Fruit fly (Drosophila melanogaster) whole organism, pupa: ENCODE data around the gene Reg-2.

Experiments
- CG10348 ChIP-seq: fragments of 200-800 bp; sonication (Bioruptor generic); IDR thresholded peaks from 2 replicates; pipeline ENCODE4 v1.3.6; 2022; ENCODE audit warnings: missing biosample characterization, missing genetic modification characterization
- CG12605 ChIP-seq: fragments of 200-800 bp; sonication (Bioruptor generic); IDR thresholded peaks from 2 replicates; pipeline ENCODE4 v1.3.6; 2022; ENCODE audit warnings: missing biosample characterization, missing genetic modification characterization
- CG13204 ChIP-seq: fragments of 200-800 bp; sonication (Bioruptor generic); optimal IDR thresholded peaks from 2 replicates; lab custom pipeline; 2018; ENCODE audit warnings: missing biosample characterization, mild to moderate bottlenecking, missing genetic modification characterization, moderate library complexity
- CG14655 ChIP-seq: fragments of 200-800 bp; sonication (Bioruptor generic); optimal IDR thresholded peaks from 3 replicates; lab custom pipeline; 2017; ENCODE audit warnings: mild to moderate bottlenecking, missing biosample characterization, missing genetic modification reagents, missing genetic modification characterization
- CG15710 ChIP-seq: fragments of 200-800 bp; sonication (Bioruptor generic); optimal IDR thresholded peaks from 2 replicates; lab custom pipeline; 2018; ENCODE audit warnings: missing biosample characterization, mild to moderate bottlenecking, missing genetic modification characterization, moderate library complexity
- CG17806 ChIP-seq: fragments of 200-800 bp; sonication (Bioruptor generic); optimal IDR thresholded peaks from 2 replicates; lab custom pipeline; 2018; ENCODE audit warnings: missing biosample characterization, mild to moderate bottlenecking, missing genetic modification characterization, moderate library complexity
- CG32121 ChIP-seq: fragments of 200-800 bp; sonication (Bioruptor generic); IDR thresholded peaks from 2 replicates; pipeline ENCODE4 v1.3.6; 2022; ENCODE audit warnings: missing biosample characterization, missing genetic modification characterization
- CG34367 ChIP-seq: fragments of 200-800 bp; sonication (Bioruptor generic); optimal IDR thresholded peaks from 2 replicates; lab custom pipeline; 2018; ENCODE audit warnings: missing biosample characterization, mild to moderate bottlenecking, missing genetic modification characterization
- CG4496 ChIP-seq: fragments of 200-800 bp; sonication (Bioruptor generic); IDR thresholded peaks from 3 replicates; pipeline ENCODE4 v1.3.6; 2022; ENCODE audit warnings: missing biosample characterization, missing genetic modification characterization
- CG8159 ChIP-seq: fragments of 200-800 bp; sonication (Bioruptor generic); optimal IDR thresholded peaks from 3 replicates; lab custom pipeline; 2018; ENCODE audit warnings: missing biosample characterization, mild to moderate bottlenecking, missing genetic modification characterization, moderate library complexity
- CG8301 ChIP-seq: fragments of 200-800 bp; sonication (Bioruptor generic); optimal IDR thresholded peaks from 2 replicates; lab custom pipeline; 2018; ENCODE audit warnings: missing biosample characterization, mild to moderate bottlenecking, missing genetic modification characterization
- CG9948 ChIP-seq: fragments of 200-800 bp; sonication (Bioruptor generic); optimal IDR thresholded peaks from 2 replicates; lab custom pipeline; 2018; ENCODE audit warnings: missing biosample characterization, mild to moderate bottlenecking, missing genetic modification characterization, moderate library complexity
- D1 ChIP-seq: fragments of 200-800 bp; sonication (Bioruptor generic); optimal IDR thresholded peaks from 2 replicates; lab custom pipeline; 2018; ENCODE audit warnings: missing biosample characterization, mild to moderate bottlenecking, missing genetic modification characterization, moderate library complexity
- EcR ChIP-seq: fragments of 200-800 bp; sonication (Bioruptor generic); optimal IDR thresholded peaks from 3 replicates; lab custom pipeline; 2019; ENCODE audit warnings: missing biosample characterization, missing genetic modification characterization, mild to moderate bottlenecking, moderate library complexity, missing genetic modification reagents
- Ets98B ChIP-seq: fragments of 200-800 bp; sonication (Bioruptor generic); IDR thresholded peaks from 2 replicates; pipeline ENCODE4 v1.3.6; 2022; ENCODE audit warnings: missing biosample characterization, missing genetic modification characterization
- Pif1A ChIP-seq: fragments of 200-800 bp; sonication (Bioruptor generic); optimal IDR thresholded peaks from 3 replicates; lab custom pipeline; 2016; ENCODE audit warnings: missing biosample characterization, missing genetic modification characterization
- Pif1B ChIP-seq: fragments of 200-800 bp; sonication (Bioruptor generic); optimal IDR thresholded peaks from 3 replicates; lab custom pipeline; 2016; ENCODE audit warnings: missing biosample characterization, missing genetic modification characterization
- Snoo ChIP-seq: fragments of 200-800 bp; sonication (Bioruptor generic); optimal IDR thresholded peaks from 3 replicates; lab custom pipeline; 2017; ENCODE audit warnings: missing biosample characterization, mild to moderate bottlenecking, missing genetic modification characterization, inconsistent platforms
- fd96Ca ChIP-seq: fragments of 200-800 bp; sonication (Bioruptor generic); IDR thresholded peaks from 3 replicates; pipeline ENCODE4 v1.3.6; 2022; ENCODE audit warnings: missing biosample characterization, missing genetic modification characterization
- gl ChIP-seq: fragments of 200-800 bp; sonication (Bioruptor generic); optimal IDR thresholded peaks from 2 replicates; lab custom pipeline; 2018; ENCODE audit warnings: missing biosample characterization, mild to moderate bottlenecking, missing genetic modification characterization
- rn ChIP-seq: fragments of 200-800 bp; sonication (Bioruptor generic); IDR thresholded peaks from 2 replicates; pipeline ENCODE4 v1.3.6; 2022; ENCODE audit warnings: missing biosample characterization, missing genetic modification characterization

Reg-2 gene

dm6 chr3L:601104-601503, 5.3 kb downstream of the Reg-2 start:
- TF ChIP-seq CG15710 (tag; lab: Kevin White, UChicago) (no peak), CG17806 (tag; lab: Kevin White, UChicago) (no peak), D1 (no peak), CG32121 (GFP tag; lab: Robert Waterston, UW) (no peak), Pif1B (GFP tag; lab: Kevin White, UChicago) (no peak), CG8301 (tag; lab: Kevin White, UChicago) (no peak), fd96Ca (GFP tag; lab: Robert Waterston, UW) (no peak), CG34367 (tag; lab: Kevin White, UChicago) (no peak), CG13204 (no peak), CG10348 (no peak), CG8159 (tag; lab: Kevin White, UChicago) (no peak)

dm6 chr3L:593102-593501, 13.3 kb downstream of the Reg-2 start, which contains the start of gene MED14:
TSS of gene MED14 (plus strand) at chr3L:593246.
- TF ChIP-seq CG10348 (no peak), Ets98B (GFP tag; lab: Robert Waterston, UW) (no peak), D1 (no peak)

dm6 chr3L:592251-592650, 14.1 kb downstream of the Reg-2 start:
- no peak for TF ChIP-seq Pif1B (GFP tag; lab: Kevin White, UChicago)
- TF ChIP-seq Pif1A, result no peak
- TF ChIP-seq CG32121 (GFP tag; lab: Robert Waterston, UW), result no peak
- no peak for TF ChIP-seq CG34367 (tag; lab: Kevin White, UChicago)
- no peak for TF ChIP-seq CG8159 (tag; lab: Kevin White, UChicago)
- TF ChIP-seq rn (GFP tag; lab: Robert Waterston, UW), result no peak
- no peak for TF ChIP-seq CG9948 (tag; lab: Kevin White, UChicago)
- TF ChIP-seq CG10348, result no peak
- TF ChIP-seq CG15710 (tag; lab: Kevin White, UChicago), result no peak
- TF ChIP-seq fd96Ca (GFP tag; lab: Robert Waterston, UW), result no peak
- TF ChIP-seq CG14655 (GFP tag; lab: Kevin White, UChicago), result no peak
- TF ChIP-seq CG17806 (tag; lab: Kevin White, UChicago), result no peak
- TF ChIP-seq CG8301 (tag; lab: Kevin White, UChicago), result no peak

DNA sequence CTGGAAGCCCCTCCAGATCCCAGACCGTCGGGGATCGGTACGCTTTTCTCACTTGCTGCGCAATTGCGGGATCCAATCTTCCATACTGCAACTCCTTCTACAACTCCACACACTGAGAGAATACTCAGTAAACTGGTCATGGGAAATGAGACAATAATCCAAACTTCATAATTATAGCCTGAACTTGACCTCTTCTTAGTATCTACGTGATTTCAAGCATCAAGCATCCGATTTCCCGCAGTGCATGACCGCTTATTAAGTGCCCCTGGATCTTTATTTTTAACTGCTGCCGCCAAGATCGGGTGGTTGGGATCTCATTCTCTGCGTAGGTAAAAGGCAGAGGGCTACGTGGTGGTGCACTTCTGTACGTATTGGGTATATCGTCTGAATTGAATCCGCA, 15.0 kb downstream of the Reg-2 start:
- TF ChIP-seq fd96Ca (GFP tag; lab: Robert Waterston, UW) (peak; percentile 51; the same call in 1 of the 3 replicates), Pif1B (GFP tag; lab: Kevin White, UChicago) (no peak), rn (GFP tag; lab: Robert Waterston, UW) (no peak), gl (peak; percentile 31), CG15710 (tag; lab: Kevin White, UChicago) (peak; percentile 39), EcR (GFP tag; lab: Kevin White, UChicago) (no peak), CG12605 (no peak), Pif1A (no peak), CG32121 (GFP tag; lab: Robert Waterston, UW) (no peak), CG8301 (tag; lab: Kevin White, UChicago) (no peak), CG10348 (no peak), CG9948 (tag; lab: Kevin White, UChicago) (peak; percentile 42), CG14655 (GFP tag; lab: Kevin White, UChicago) (no peak), Snoo (no peak), Ets98B (GFP tag; lab: Robert Waterston, UW) (no peak), CG13204 (no peak), CG4496 (GFP tag; lab: Robert Waterston, UW) (peak; percentile 39; the same call in 1 of the 3 replicates), CG17806 (tag; lab: Kevin White, UChicago) (peak; percentile 46), CG34367 (tag; lab: Kevin White, UChicago) (no peak), D1 (no peak), CG8159 (tag; lab: Kevin White, UChicago) (no peak)

- TF ChIP-seq CG8159 (tag; lab: Kevin White, UChicago) (peak; percentile 85), D1 (no peak), gl (peak; percentile 75), Ets98B (GFP tag; lab: Robert Waterston, UW) (peak; percentile 95), CG4496 (GFP tag; lab: Robert Waterston, UW) (peak; percentile 94), Pif1B (GFP tag; lab: Kevin White, UChicago) (peak; percentile 89), rn (GFP tag; lab: Robert Waterston, UW) (peak; percentile 88), CG10348 (peak; percentile 59), EcR (GFP tag; lab: Kevin White, UChicago) (no peak), CG12605 (peak; percentile 89), CG9948 (tag; lab: Kevin White, UChicago) (peak; percentile 82), CG8301 (tag; lab: Kevin White, UChicago) (peak; percentile 86), Snoo (no peak), CG15710 (tag; lab: Kevin White, UChicago) (peak; percentile 87), CG17806 (tag; lab: Kevin White, UChicago) (peak; percentile 87), CG14655 (GFP tag; lab: Kevin White, UChicago) (peak; percentile 86), CG13204 (peak; percentile 92), CG34367 (tag; lab: Kevin White, UChicago) (peak; percentile 84), Pif1A (peak; percentile 88), fd96Ca (GFP tag; lab: Robert Waterston, UW) (peak; percentile 94), CG32121 (GFP tag; lab: Robert Waterston, UW) (peak; percentile 92)
Observed at dm6 chr3L:589290-590281, 16.8 kb downstream of the Reg-2 start.

dm6 chr3L:589174-589289, 17.3 kb downstream of the Reg-2 start, which contains the start of gene Kah:
TSS of gene Kah (minus strand) at chr3L:589274.
- no peak for TF ChIP-seq CG4496 (GFP tag; lab: Robert Waterston, UW)
- TF ChIP-seq Pif1A, result no peak
- TF ChIP-seq CG8159 (tag; lab: Kevin White, UChicago), result no peak
- no peak for TF ChIP-seq CG10348
- TF ChIP-seq fd96Ca (GFP tag; lab: Robert Waterston, UW), result no peak
- no peak for TF ChIP-seq Snoo
- TF ChIP-seq CG12605, result no peak
- TF ChIP-seq rn (GFP tag; lab: Robert Waterston, UW), result no peak
- TF ChIP-seq CG34367 (tag; lab: Kevin White, UChicago), result no peak
- TF ChIP-seq CG14655 (GFP tag; lab: Kevin White, UChicago), result no peak
- TF ChIP-seq D1, result no peak
- TF ChIP-seq EcR (GFP tag; lab: Kevin White, UChicago), result no peak
- TF ChIP-seq Pif1B (GFP tag; lab: Kevin White, UChicago), result no peak
- TF ChIP-seq CG13204, result no peak
- TF ChIP-seq CG17806 (tag; lab: Kevin White, UChicago), result no peak
- TF ChIP-seq CG8301 (tag; lab: Kevin White, UChicago), result no peak
- no peak for TF ChIP-seq gl
